Fruit fly (Drosophila melanogaster): Measurements from ENCODE around the gene unc80.
A peak's percentile ranks its signal among the peaks of the same experiment; 100 is the strongest.

The unc80 gene

DNA sequence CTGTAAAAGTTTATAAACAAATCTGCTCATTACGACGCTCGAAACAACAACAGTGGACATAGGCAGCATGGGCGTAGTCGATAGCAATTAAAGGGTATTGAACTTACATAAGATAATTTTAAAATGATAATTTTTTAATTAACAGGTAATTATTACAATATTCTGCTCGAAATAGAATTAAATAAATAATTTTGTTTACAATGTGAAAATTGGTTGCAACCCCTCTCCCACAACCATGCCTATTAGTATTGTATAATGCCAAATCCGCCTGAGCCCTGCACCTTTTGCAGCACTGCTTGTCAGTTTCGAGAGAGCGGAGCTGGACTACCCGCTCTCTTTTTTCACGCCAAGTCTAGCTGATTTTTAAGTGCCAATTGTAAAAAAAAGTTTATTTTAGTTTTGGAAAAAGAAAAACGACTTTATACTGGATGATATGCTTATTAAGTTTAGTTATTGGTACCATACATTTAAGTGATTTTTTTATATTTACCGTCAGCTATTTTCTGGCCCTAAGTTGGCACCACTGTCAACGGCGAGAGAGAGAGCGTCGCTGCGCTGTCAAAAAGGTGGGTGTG lies 26.1 kb upstream of the unc80 start, which contains the start of the genes CG5611 and Mtl (continued):
- peak; percentile 100 for TF ChIP-seq CG9932 (GFP tag; IDR thresholded peaks at IDR 0.05)
- peak; percentile 99 for TF ChIP-seq lilli (GFP tag; optimal IDR thresholded peaks at IDR 0.05)
- peak; percentile 87 for TF ChIP-seq btn (GFP tag; optimal IDR thresholded peaks at IDR 0.05)
- TF ChIP-seq CG16815 (GFP tag; optimal IDR thresholded peaks at IDR 0.05) = peak; percentile 100
- TF ChIP-seq prd (optimal IDR thresholded peaks at IDR 0.05) = no peak
- TF ChIP-seq prd (GFP tag; IDR thresholded peaks at IDR 0.05) = peak; percentile 100
- TF ChIP-seq org-1 (GFP tag; optimal IDR thresholded peaks at IDR 0.05) = peak; percentile 99
- no peak for TF ChIP-seq sna (GFP tag; IDR thresholded peaks at IDR 0.05; ENCODE audit: partially characterized antibody)
- peak; percentile 96 for TF ChIP-seq NC2β (GFP tag; optimal IDR thresholded peaks at IDR 0.05)
- TF ChIP-seq esg (GFP tag; conservative IDR thresholded peaks at IDR 0.05) = peak; percentile 100
- TF ChIP-seq Hr3 (GFP tag; optimal IDR thresholded peaks at IDR 0.05) = peak; percentile 100
- TF ChIP-seq Xbp1 (GFP tag; optimal IDR thresholded peaks at IDR 0.05) = peak; percentile 100
- peak; percentile 99 for TF ChIP-seq CG13296 (GFP tag; optimal IDR thresholded peaks at IDR 0.05)
- peak; percentile 100 for TF ChIP-seq CG2120 (GFP tag; optimal IDR thresholded peaks at IDR 0.05)
- TF ChIP-seq CG16779 (GFP tag; IDR thresholded peaks at IDR 0.05) = peak; percentile 100
- TF ChIP-seq caup (GFP tag; optimal IDR thresholded peaks at IDR 0.05; ENCODE audit: severe bottlenecking) = peak; percentile 99
- TF ChIP-seq CG14014 (GFP tag; IDR thresholded peaks at IDR 0.05) = peak; percentile 100
- peak; percentile 100 for TF ChIP-seq PHDP (tag; optimal IDR thresholded peaks at IDR 0.05)
- TF ChIP-seq CG18619 (GFP tag; optimal IDR thresholded peaks at IDR 0.05) = peak; percentile 100
- TF ChIP-seq CG13894 (tag; optimal IDR thresholded peaks at IDR 0.05) = peak; percentile 99
- TF ChIP-seq CG1647 (GFP tag; optimal IDR thresholded peaks at IDR 0.05) = peak; percentile 98
- peak; percentile 97 for TF ChIP-seq Dad (GFP tag; optimal IDR thresholded peaks at IDR 0.05)
- TF ChIP-seq Vsx1 (GFP tag; optimal IDR thresholded peaks at IDR 0.05) = peak; percentile 98
- peak; percentile 99 for TF ChIP-seq CG9215 (GFP tag; IDR thresholded peaks at IDR 0.05)
- TF ChIP-seq Sox102F (GFP tag; optimal IDR thresholded peaks at IDR 0.05) = peak; percentile 100
- peak; percentile 99 for TF ChIP-seq Gug (GFP tag; IDR thresholded peaks at IDR 0.05)
- TF ChIP-seq Lim3 (GFP tag; IDR thresholded peaks at IDR 0.05) = peak; percentile 99
- no peak for TF ChIP-seq h (optimal IDR thresholded peaks at IDR 0.05)
- peak; percentile 99 for TF ChIP-seq run (tag; optimal IDR thresholded peaks at IDR 0.05)
- TF ChIP-seq ara (GFP tag; IDR thresholded peaks at IDR 0.05) = peak; percentile 100
- peak; percentile 100 for TF ChIP-seq CG17829 (tag; optimal IDR thresholded peaks at IDR 0.05)
- TF ChIP-seq mirr (GFP tag; optimal IDR thresholded peaks at IDR 0.05) = peak; percentile 99
- TF ChIP-seq tx (GFP tag; optimal IDR thresholded peaks at IDR 0.05) = peak; percentile 96
- peak; percentile 86 for TF ChIP-seq CG7928 (GFP tag; optimal IDR thresholded peaks at IDR 0.05)
- TF ChIP-seq CG12219 (GFP tag; optimal IDR thresholded peaks at IDR 0.05) = peak; percentile 99
- TF ChIP-seq CG17385 (GFP tag; optimal IDR thresholded peaks at IDR 0.05) = peak; percentile 99
- peak; percentile 99 for TF ChIP-seq Max (GFP tag; optimal IDR thresholded peaks at IDR 0.05)
- peak; percentile 100 for TF ChIP-seq CG2202 (tag; optimal IDR thresholded peaks at IDR 0.05)
- no peak for TF ChIP-seq unc-4 (GFP tag; IDR thresholded peaks at IDR 0.05; ENCODE audit: partially characterized antibody)
- peak in 1 of 2 experiments; percentile 99 for TF ChIP-seq Eip74EF (GFP tag; optimal IDR thresholded peaks at IDR 0.05)
- peak; percentile 95 for TF ChIP-seq CG1792 (GFP tag; optimal IDR thresholded peaks at IDR 0.05)
- TF ChIP-seq Fer3 (tag; optimal IDR thresholded peaks at IDR 0.05) = peak; percentile 100
- TF ChIP-seq CoRest (tag; optimal IDR thresholded peaks at IDR 0.05) = peak; percentile 100
- peak; percentile 99 for TF ChIP-seq CG6813 (GFP tag; optimal IDR thresholded peaks at IDR 0.05)
- TF ChIP-seq Myb (GFP tag; optimal IDR thresholded peaks at IDR 0.05) = peak; percentile 84
- TF ChIP-seq CG15601 (tag; optimal IDR thresholded peaks at IDR 0.05) = peak; percentile 99
- peak; percentile 98 for TF ChIP-seq bab2 (GFP tag; optimal IDR thresholded peaks at IDR 0.05)
- TF ChIP-seq bowl (GFP tag; IDR thresholded peaks at IDR 0.05) = peak; percentile 100
- peak; percentile 97 for TF ChIP-seq trem (tag; optimal IDR thresholded peaks at IDR 0.05)
- peak; percentile 99 for TF ChIP-seq onecut (GFP tag; IDR thresholded peaks at IDR 0.05)

Measured in whole organism, embryonic.